Worm (Caenorhabditis elegans): ENCODE results near the gene F53A2.9.

DNA sequence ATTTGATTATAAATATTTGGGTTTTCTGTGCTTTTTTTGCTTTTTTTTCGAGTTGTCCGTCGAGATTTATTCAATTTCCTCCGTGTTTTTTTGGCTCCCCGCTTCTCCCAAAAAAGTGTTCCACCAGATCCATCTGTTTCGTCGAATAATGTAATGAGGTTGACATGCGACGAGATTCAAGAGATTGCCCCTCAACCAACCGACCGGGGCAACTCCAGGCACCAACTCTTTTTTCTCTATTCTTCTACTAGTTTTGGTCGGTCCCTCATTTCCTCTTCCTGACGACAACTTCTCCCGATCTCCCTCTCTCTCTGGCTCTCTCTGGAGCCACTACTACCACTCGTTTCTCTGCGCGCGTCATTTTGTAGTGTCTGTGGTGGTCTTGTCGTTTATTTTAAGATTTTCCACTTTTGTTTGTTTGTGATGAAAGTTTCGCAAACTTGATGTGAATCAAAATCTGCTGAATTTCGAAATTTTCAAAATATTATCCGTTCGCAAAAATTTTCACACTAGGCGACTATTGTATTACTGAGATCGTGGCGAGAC lies 11.3 kb downstream of the F53A2.9 start:
- TF ChIP-seq dpl-1 (GFP tag; optimal IDR thresholded peaks at IDR 0.05) = no peak
- TF ChIP-seq egl-27 (tag; optimal IDR thresholded peaks at IDR 0.05) = no peak
- no peak for TF ChIP-seq lin-29 (GFP tag; IDR thresholded peaks at IDR 0.05)
- no peak for TF ChIP-seq nhr-111 (GFP tag; optimal IDR thresholded peaks at IDR 0.05)
- TF ChIP-seq mdt-29 (GFP tag; IDR thresholded peaks at IDR 0.05) = no peak
- no peak for TF ChIP-seq madf-5 (GFP tag; IDR thresholded peaks at IDR 0.05)
- no peak for TF ChIP-seq pqm-1 (tag; optimal IDR thresholded peaks at IDR 0.05)
